Worm (Caenorhabditis elegans): ENCODE results near the gene R07E5.17.

R07E5.17 gene

DNA sequence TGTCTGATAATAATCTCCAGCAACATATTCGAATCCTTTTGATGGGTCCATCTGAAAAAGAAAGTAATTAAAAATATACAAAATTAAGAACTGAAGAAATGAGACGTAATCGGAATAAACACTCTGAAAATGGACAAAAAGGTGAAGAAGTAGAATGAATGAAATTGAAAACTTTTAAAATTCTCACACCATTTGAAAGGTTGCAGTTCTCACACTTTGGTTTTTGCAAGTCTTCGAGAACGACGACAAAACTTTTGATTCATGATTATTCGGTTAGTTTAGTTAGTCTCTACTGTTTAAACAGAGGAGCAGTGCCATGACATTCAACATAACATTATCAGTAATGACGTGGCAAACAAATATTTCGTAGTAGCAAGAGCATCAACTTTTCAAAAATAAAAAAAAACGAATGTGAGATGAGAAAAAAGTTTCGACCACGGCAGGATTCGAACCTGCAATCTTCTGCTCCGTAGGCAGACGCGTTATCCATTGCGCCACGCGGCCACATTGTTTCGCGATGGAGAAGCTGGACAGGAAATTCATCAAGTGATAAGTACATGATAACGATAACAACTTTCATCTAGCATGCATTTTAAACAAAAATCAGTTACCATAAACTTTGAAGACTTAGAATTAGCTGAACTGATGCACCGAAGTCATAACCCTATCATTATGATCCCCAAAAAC is 45.8 kb upstream of the R07E5.17 start, which contains the start of gene ceh-43:
ceh-43 (minus strand) TSS at position 51 of the 687 bp plus-strand sequence.
- TF ChIP-seq mab-5 (tag; optimal IDR thresholded peaks at IDR 0.05) (no peak), ham-2 (GFP tag; optimal IDR thresholded peaks at IDR 0.05) (no peak), drap-1 (GFP tag; optimal IDR thresholded peaks at IDR 0.05) (no peak), unc-120 (tag; optimal IDR thresholded peaks at IDR 0.05; ENCODE audit: poor library complexity, severe bottlenecking) (no peak), ceh-43 (GFP tag; optimal IDR thresholded peaks at IDR 0.05) (no peak), unc-62 (GFP tag; optimal IDR thresholded peaks at IDR 0.05) (no peak), ceh-39 (tag; optimal IDR thresholded peaks at IDR 0.05) (no peak), unc-39 (tag; optimal IDR thresholded peaks at IDR 0.05) (no peak), nhr-76 (tag; optimal IDR thresholded peaks at IDR 0.05) (no peak), zip-8 (tag; optimal IDR thresholded peaks at IDR 0.05) (no peak), snpc-4 (tag; optimal IDR thresholded peaks at IDR 0.05) (no peak), flh-1 (GFP tag; optimal IDR thresholded peaks at IDR 0.05) (no peak), lin-32 (GFP tag; optimal IDR thresholded peaks at IDR 0.05) (no peak), sem-2 (GFP tag; optimal IDR thresholded peaks at IDR 0.05) (no peak)

DNA sequence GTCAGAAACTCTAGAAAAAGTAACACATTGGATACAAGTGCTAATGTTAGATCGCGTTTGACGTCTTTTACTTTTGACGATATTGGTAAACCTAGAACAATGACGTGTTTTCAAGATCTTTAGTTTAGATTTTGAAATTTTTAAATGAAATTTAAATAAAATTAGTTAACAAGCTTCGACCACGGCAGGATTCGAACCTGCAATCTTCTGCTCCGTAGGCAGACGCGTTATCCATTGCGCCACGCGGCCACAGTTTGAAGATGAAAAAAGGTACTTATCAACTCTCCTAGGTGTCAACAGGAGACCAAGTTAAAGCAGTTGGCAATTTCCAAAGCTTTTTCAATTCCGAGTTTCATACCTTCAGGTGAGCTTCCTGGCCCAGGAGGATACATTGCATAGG is 45.1 kb upstream of the R07E5.17 start:
- no peak for TF ChIP-seq lin-13 (tag; optimal IDR thresholded peaks at IDR 0.05)
- no peak for TF ChIP-seq ceh-83 (GFP tag; optimal IDR thresholded peaks at IDR 0.05)
- no peak for TF ChIP-seq unc-62 (GFP tag; optimal IDR thresholded peaks at IDR 0.05)
- TF ChIP-seq lsy-2 (tag; optimal IDR thresholded peaks at IDR 0.05) = no peak
- no peak for TF ChIP-seq ham-2 (GFP tag; optimal IDR thresholded peaks at IDR 0.05)
- no peak for TF ChIP-seq unc-39 (tag; optimal IDR thresholded peaks at IDR 0.05)
- TF ChIP-seq unc-120 (tag; optimal IDR thresholded peaks at IDR 0.05; ENCODE audit: poor library complexity, severe bottlenecking) = no peak
- no peak for TF ChIP-seq ztf-11 (tag; optimal IDR thresholded peaks at IDR 0.05)
- no peak for TF ChIP-seq nhr-2 (tag; optimal IDR thresholded peaks at IDR 0.05)
- no peak for TF ChIP-seq ces-1 (GFP tag; optimal IDR thresholded peaks at IDR 0.05)
- TF ChIP-seq ceh-43 (GFP tag; optimal IDR thresholded peaks at IDR 0.05) = no peak
- no peak for TF ChIP-seq nhr-28 (tag; optimal IDR thresholded peaks at IDR 0.05)

DNA sequence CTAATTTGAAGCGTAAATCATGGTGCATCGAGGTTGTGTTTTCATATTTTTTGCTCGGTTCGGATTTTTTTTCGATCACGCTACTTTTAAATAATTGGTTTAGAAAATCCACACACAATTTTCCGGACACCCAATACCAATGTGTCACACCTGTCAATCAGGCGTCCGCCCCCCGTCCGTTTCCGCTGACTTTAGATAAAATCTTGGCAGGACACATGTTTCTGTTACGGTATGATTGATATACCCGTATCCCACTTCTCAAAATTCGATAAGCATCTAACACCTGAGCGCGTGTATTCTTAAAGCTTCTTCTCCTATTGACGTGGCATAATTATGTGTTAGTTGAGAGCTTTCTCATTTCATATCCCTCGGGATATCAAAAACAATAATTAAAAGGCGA is 43.8 kb upstream of the R07E5.17 start:
- TF ChIP-seq sem-2 (GFP tag; optimal IDR thresholded peaks at IDR 0.05) (no peak), nhr-2 (tag; optimal IDR thresholded peaks at IDR 0.05) (peak; percentile 18), ceh-43 (GFP tag; optimal IDR thresholded peaks at IDR 0.05) (peak; percentile 77), elt-1 (tag; optimal IDR thresholded peaks at IDR 0.05; ENCODE audit: borderline replicate concordance, insufficient read depth) (peak; percentile 67), nhr-237 (tag; optimal IDR thresholded peaks at IDR 0.05) (no peak), unc-62 (GFP tag; optimal IDR thresholded peaks at IDR 0.05) (peak; percentile 80), unc-120 (tag; optimal IDR thresholded peaks at IDR 0.05; ENCODE audit: poor library complexity, severe bottlenecking) (no peak), cnd-1 (tag; optimal IDR thresholded peaks at IDR 0.05) (no peak)

DNA sequence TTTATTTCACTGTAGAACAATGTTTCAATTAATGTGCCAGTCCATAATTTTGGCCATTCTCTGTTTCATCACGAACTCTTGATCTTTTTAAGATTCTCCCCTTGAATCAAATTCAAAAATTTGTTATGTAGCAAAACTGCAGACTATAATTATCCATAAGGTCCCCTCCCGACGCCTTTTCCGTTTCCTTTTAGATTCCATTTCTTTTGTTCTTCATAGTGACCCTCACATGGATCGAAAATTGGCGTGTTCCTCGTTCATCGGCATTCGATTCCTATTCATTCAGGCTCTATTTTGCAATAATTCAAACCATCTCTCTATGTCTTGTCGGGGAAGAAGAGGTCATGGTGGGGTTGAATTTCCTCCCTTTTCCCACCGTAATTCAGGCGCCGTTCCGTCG is 40.3 kb upstream of the R07E5.17 start:
- peak; percentile 96 for TF ChIP-seq ceh-43 (GFP tag; optimal IDR thresholded peaks at IDR 0.05)
- no peak for TF ChIP-seq blmp-1 (tag; optimal IDR thresholded peaks at IDR 0.05)

DNA sequence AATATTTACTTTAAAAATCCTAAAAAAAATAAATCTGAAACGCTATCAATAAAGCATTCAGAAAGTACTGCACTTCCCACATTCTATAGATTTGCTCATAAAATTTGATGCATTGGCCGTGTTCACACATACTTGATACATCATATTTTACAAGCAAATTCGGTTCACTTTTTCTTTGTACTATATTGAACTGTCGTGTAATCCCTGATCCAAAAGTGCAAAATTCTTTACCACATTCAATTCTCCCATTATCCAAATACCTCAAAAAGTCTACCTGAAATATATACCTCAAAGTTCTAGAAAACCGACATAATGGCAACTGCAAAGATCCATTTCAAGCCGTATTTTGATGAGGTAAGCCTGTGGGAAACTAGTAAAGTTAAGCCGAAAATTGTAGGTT is 37.5 kb upstream of the R07E5.17 start, which contains the start of gene nex-3:
nex-3 (plus strand) TSS at position 301 of the 400 bp plus-strand sequence.
- TF ChIP-seq drap-1 (GFP tag; optimal IDR thresholded peaks at IDR 0.05) (no peak), bed-3 (GFP tag; optimal IDR thresholded peaks at IDR 0.05) (no peak), sem-2 (GFP tag; optimal IDR thresholded peaks at IDR 0.05) (no peak), nhr-2 (tag; optimal IDR thresholded peaks at IDR 0.05) (no peak), sptf-1 (tag; optimal IDR thresholded peaks at IDR 0.05) (no peak), ceh-83 (GFP tag; optimal IDR thresholded peaks at IDR 0.05) (no peak), lsy-2 (tag; optimal IDR thresholded peaks at IDR 0.05) (no peak), ztf-11 (tag; optimal IDR thresholded peaks at IDR 0.05) (no peak), nhr-12 (tag; optimal IDR thresholded peaks at IDR 0.05) (no peak), ceh-39 (tag; optimal IDR thresholded peaks at IDR 0.05) (no peak), flh-1 (GFP tag; optimal IDR thresholded peaks at IDR 0.05) (no peak), nhr-28 (tag; optimal IDR thresholded peaks at IDR 0.05) (no peak), elt-3 (tag; optimal IDR thresholded peaks at IDR 0.05) (no peak), lin-32 (GFP tag; optimal IDR thresholded peaks at IDR 0.05) (no peak), ces-1 (GFP tag; optimal IDR thresholded peaks at IDR 0.05) (no peak), blmp-1 (tag; optimal IDR thresholded peaks at IDR 0.05) (no peak), tbx-8 (GFP tag; optimal IDR thresholded peaks at IDR 0.05) (no peak), unc-39 (tag; optimal IDR thresholded peaks at IDR 0.05) (no peak), unc-62 (GFP tag; optimal IDR thresholded peaks at IDR 0.05) (no peak)

Data from whole organism, mixed stage, embryonic.